Worm (Caenorhabditis elegans) whole organism, L1 larva: ENCODE results near the gene F26G1.5.

Experiments
- C04F5.9 ChIP-seq: sonication (generic microtip); optimal IDR thresholded peaks from 2 replicates; lab custom pipeline; 2016; ENCODE audit warnings: missing genetic modification characterization, missing compliant biosample characterization
- C16A3.4 ChIP-seq: fragments of 150-350 bp; optimal IDR thresholded peaks from 2 replicates; lab custom pipeline; 2014; ENCODE audit warnings: missing biosample characterization, missing genetic modification characterization
- C34B4.2 ChIP-seq: sonication (generic microtip); optimal IDR thresholded peaks from 2 replicates; lab custom pipeline; 2017; ENCODE audit warnings: mild to moderate bottlenecking, missing genetic modification characterization, missing compliant biosample characterization
- aha-1 ChIP-seq: fragments of 150-350 bp; optimal IDR thresholded peaks from 2 replicates; lab custom pipeline; 2014; ENCODE audit warnings: missing biosample characterization, missing genetic modification characterization
- ceh-82 ChIP-seq, 3 experiments: fragments of 150-350 bp in 1 of 3; sonication (generic microtip) in 2 of 3; optimal IDR thresholded peaks; 2 replicates each; lab custom pipeline; 2014 to 2017; ENCODE audit warnings: missing biosample characterization in 3 of 3, missing genetic modification characterization in 3 of 3
- efl-1 ChIP-seq, 4 experiments: fragments of 150-350 bp; optimal IDR thresholded peaks in 3 of 4; peaks in 1 of 4; 1 replicate in 1 of 4; 2 replicates in 3 of 4; lab custom pipeline; 2014; ENCODE audit warnings: missing biosample characterization in 2 of 4, missing genetic modification characterization in 2 of 4, missing genetic modification reagents in 2 of 4
- efl-3 ChIP-seq: fragments of 200-800 bp; sonication (Bioruptor generic); optimal IDR thresholded peaks from 2 replicates; lab custom pipeline; 2018; ENCODE audit warnings: mild to moderate bottlenecking, missing genetic modification characterization, missing compliant biosample characterization
- egl-27 ChIP-seq, 2 experiments: fragments of 150-350 bp in 1 of 2; sonication (generic microtip); optimal IDR thresholded peaks; 3 replicates each; lab custom pipeline; 2017 to 2018; ENCODE audit warnings: missing biosample characterization in 2 of 2, missing genetic modification characterization in 2 of 2, missing genetic modification reagents in 2 of 2
- elt-2 ChIP-seq: sonication (generic microtip); optimal IDR thresholded peaks from 2 replicates; lab custom pipeline; 2016; ENCODE audit warnings: missing genetic modification characterization, mild to moderate bottlenecking, inconsistent platforms, missing compliant biosample characterization, missing genetic modification reagents
- ets-5 ChIP-seq: fragments of 200-800 bp; sonication (Bioruptor generic); IDR thresholded peaks from 2 replicates; pipeline ENCODE4 v1.3.6; 2022; ENCODE audit warnings: missing genetic modification characterization, missing compliant biosample characterization
- fkh-8 ChIP-seq: sonication (generic microtip); optimal IDR thresholded peaks from 2 replicates; lab custom pipeline; 2016; ENCODE audit warnings: mild to moderate bottlenecking, missing genetic modification characterization, missing compliant biosample characterization
- hpl-2 ChIP-seq: fragments of 150-350 bp; optimal IDR thresholded peaks from 2 replicates; lab custom pipeline; 2014; ENCODE audit warnings: missing biosample characterization, missing genetic modification reagents, missing genetic modification characterization
- irx-1 ChIP-seq: sonication (generic microtip); optimal IDR thresholded peaks from 2 replicates; lab custom pipeline; 2016; ENCODE audit warnings: missing genetic modification characterization, missing compliant biosample characterization
- jun-1 ChIP-seq: fragments of 150-350 bp; optimal IDR thresholded peaks from 2 replicates; lab custom pipeline; 2014; ENCODE audit warnings: missing biosample characterization, missing genetic modification reagents, missing genetic modification characterization
- lin-13 ChIP-seq: fragments of 150-350 bp; optimal IDR thresholded peaks from 2 replicates; lab custom pipeline; 2014; ENCODE audit warnings: missing biosample characterization, missing genetic modification reagents, missing genetic modification characterization
- lin-14 ChIP-seq: fragments of 200-800 bp; sonication (Bioruptor generic); optimal IDR thresholded peaks from 2 replicates; lab custom pipeline; 2018; ENCODE audit warnings: mild to moderate bottlenecking, missing genetic modification characterization, moderate library complexity, missing compliant biosample characterization
- lin-15B ChIP-seq: fragments of 150-350 bp; sonication (generic microtip); optimal IDR thresholded peaks from 3 replicates; lab custom pipeline; 2014; ENCODE audit warnings: missing biosample characterization, missing genetic modification characterization
- lin-35 ChIP-seq, 2 experiments: fragments of 150-350 bp; optimal IDR thresholded peaks; 2 replicates each; lab custom pipeline; 2014; ENCODE audit warnings: missing biosample characterization in 2 of 2, missing genetic modification characterization in 2 of 2, missing genetic modification reagents in 2 of 2
- lin-39 ChIP-seq: fragments of 150-350 bp; optimal IDR thresholded peaks from 2 replicates; lab custom pipeline; 2014; ENCODE audit warnings: missing biosample characterization, missing genetic modification reagents, missing genetic modification characterization
- mdl-1 ChIP-seq, 2 experiments: fragments of 150-350 bp; optimal IDR thresholded peaks; 2 replicates each; lab custom pipeline; 2014 to 2017; ENCODE audit warnings: missing biosample characterization in 2 of 2, missing genetic modification characterization in 2 of 2, inconsistent platforms in 1 of 2
- mef-2 ChIP-seq: fragments of 150-350 bp; optimal IDR thresholded peaks from 2 replicates; lab custom pipeline; 2014; ENCODE audit warnings: missing biosample characterization, missing genetic modification characterization
- nhr-12 ChIP-seq: sonication (generic microtip); optimal IDR thresholded peaks from 2 replicates; lab custom pipeline; 2017; ENCODE audit warnings: missing biosample characterization, missing genetic modification characterization
- nhr-20 ChIP-seq: sonication (generic microtip); optimal IDR thresholded peaks from 2 replicates; lab custom pipeline; 2016; ENCODE audit warnings: mild to moderate bottlenecking, missing genetic modification characterization, missing compliant biosample characterization
- nhr-28 ChIP-seq: fragments of 150-350 bp; optimal IDR thresholded peaks from 2 replicates; lab custom pipeline; 2014; ENCODE audit warnings: missing biosample characterization, missing genetic modification characterization
- nhr-71 ChIP-seq: sonication (generic microtip); optimal IDR thresholded peaks from 2 replicates; lab custom pipeline; 2016; ENCODE audit warnings: mild to moderate bottlenecking, missing genetic modification characterization, moderate library complexity, missing compliant biosample characterization
- nhr-77 ChIP-seq: fragments of 150-350 bp; optimal IDR thresholded peaks from 2 replicates; lab custom pipeline; 2014; ENCODE audit warnings: missing biosample characterization, missing genetic modification characterization
- nhr-85 ChIP-seq: sonication (generic microtip); peaks from one replicate; lab custom pipeline; 2016; ENCODE audit warnings: missing genetic modification characterization, inconsistent platforms, missing compliant biosample characterization
- nhr-90 ChIP-seq: sonication (generic microtip); optimal IDR thresholded peaks from 2 replicates; lab custom pipeline; 2016; ENCODE audit warnings: mild to moderate bottlenecking, missing genetic modification characterization, missing compliant biosample characterization; ENCODE audit not compliant: poor library complexity
- pag-3 ChIP-seq: sonication (generic microtip); optimal IDR thresholded peaks from 2 replicates; lab custom pipeline; 2017; ENCODE audit warnings: missing genetic modification characterization, mild to moderate bottlenecking, missing compliant biosample characterization, antibody characterized with exemption, borderline replicate concordance; ENCODE audit not compliant: insufficient read depth
- pax-3 ChIP-seq: fragments of 200-800 bp; sonication (Bioruptor generic); optimal IDR thresholded peaks from 2 replicates; lab custom pipeline; 2018; ENCODE audit warnings: mild to moderate bottlenecking, missing genetic modification characterization, moderate library complexity, missing compliant biosample characterization
- pqm-1 ChIP-seq: sonication (generic microtip); optimal IDR thresholded peaks from 3 replicates; lab custom pipeline; 2017; ENCODE audit warnings: missing biosample characterization, missing genetic modification characterization
- skn-1 ChIP-seq: fragments of 150-350 bp; optimal IDR thresholded peaks from 2 replicates; lab custom pipeline; 2014; ENCODE audit warnings: missing biosample characterization, missing genetic modification characterization
- snu-23 ChIP-seq: sonication (generic microtip); optimal IDR thresholded peaks from 2 replicates; lab custom pipeline; 2016; ENCODE audit warnings: missing genetic modification characterization, missing compliant biosample characterization
- sptf-1 ChIP-seq: fragments of 150-350 bp; optimal IDR thresholded peaks from 2 replicates; lab custom pipeline; 2014; ENCODE audit warnings: missing biosample characterization, missing genetic modification characterization
- sup-37 ChIP-seq: fragments of 200-800 bp; sonication (Bioruptor generic); optimal IDR thresholded peaks from 2 replicates; lab custom pipeline; 2018; ENCODE audit warnings: mild to moderate bottlenecking, missing genetic modification characterization, missing compliant biosample characterization
- tbx-2 ChIP-seq: sonication (generic microtip); optimal IDR thresholded peaks from 2 replicates; lab custom pipeline; 2016; ENCODE audit warnings: missing genetic modification characterization, missing compliant biosample characterization
- unc-86 ChIP-seq: sonication (generic microtip); optimal IDR thresholded peaks from 2 replicates; lab custom pipeline; 2016; ENCODE audit warnings: missing genetic modification characterization, missing compliant biosample characterization

Gene F26G1.5

ce11 chrII:4759835-4760234, 11.3 kb downstream of the F26G1.5 start:
- TF ChIP-seq nhr-90 (tag; lab: Kevin White, UChicago) (no peak), ets-5 (no peak), nhr-20 (tag; lab: Kevin White, UChicago) (peak; percentile 50), unc-86 (tag; lab: Kevin White, UChicago) (no peak), pag-3 (tag; lab: Kevin White, UChicago) (no peak), lin-14 (peak; percentile 53), skn-1 (tag; lab: Kevin White, UChicago) (no peak), elt-2 (tag; lab: Kevin White, UChicago) (no peak), nhr-77 (tag; lab: Kevin White, UChicago) (no peak), C04F5.9 (tag; lab: Kevin White, UChicago) (no peak), nhr-71 (tag; lab: Kevin White, UChicago) (peak; percentile 13), aha-1 (tag; lab: Kevin White, UChicago) (no peak), nhr-85 (tag; lab: Kevin White, UChicago) (peak; percentile 91), sup-37 (no peak), efl-3 (GFP tag; lab: Kevin White, UChicago) (no peak), C34B4.2 (tag; lab: Kevin White, UChicago) (no peak)
- TF ChIP-seq, all 84 proteins: peak for 4

DNA sequence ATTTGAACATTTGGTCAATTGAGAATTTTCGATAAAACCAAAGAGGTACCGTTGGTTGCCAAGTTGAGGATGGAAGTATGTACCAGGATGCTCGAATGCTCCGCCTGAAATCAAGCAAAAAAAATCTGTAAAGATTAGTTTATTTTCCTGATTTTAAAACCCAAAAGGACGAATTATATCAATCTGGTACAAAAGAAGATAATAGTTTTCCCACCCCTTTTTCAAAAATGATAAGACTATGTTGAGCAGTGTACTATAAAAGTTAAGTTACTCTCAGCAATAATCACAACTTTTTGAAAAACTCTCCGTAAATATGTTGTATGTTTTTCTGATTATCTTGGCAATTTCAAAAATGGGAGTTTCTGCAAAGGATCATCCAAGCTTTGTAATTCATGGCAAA, 12.7 kb downstream of the F26G1.5 start, which contains the start of gene F26G1.3:
Gene F26G1.3, plus strand, starts transcription at position 301 of the 400 bp plus-strand sequence.
- TF ChIP-seq efl-1 (optimal IDR thresholded peaks at IDR 0.05; lab: Kevin White, UChicago), result no peak
- TF ChIP-seq efl-1 (GFP tag; optimal IDR thresholded peaks at IDR 0.05 in 1 of 2; lab: Kevin White, UChicago), result no peak
- no peak for TF ChIP-seq nhr-28 (tag; lab: Kevin White, UChicago)
- no peak for TF ChIP-seq lin-14
- TF ChIP-seq tbx-2, result no peak
- no peak for TF ChIP-seq sptf-1
- TF ChIP-seq nhr-12 (tag; lab: Kevin White, UChicago), result no peak
- TF ChIP-seq aha-1 (tag; lab: Kevin White, UChicago), result no peak
- TF ChIP-seq, all 84 proteins: peak for 0

- TF ChIP-seq ceh-82 (tag; optimal IDR thresholded peaks at IDR 0.05; lab: Kevin White, UChicago) (no peak), C16A3.4 (tag; lab: Kevin White, UChicago) (no peak), irx-1 (tag; lab: Kevin White, UChicago) (no peak), egl-27 (tag; optimal IDR thresholded peaks at IDR 0.05; lab: Kevin White, UChicago) (no peak), lin-35 (GFP tag; optimal IDR thresholded peaks at IDR 0.05; lab: Kevin White, UChicago) (no peak), snu-23 (GFP tag; lab: Kevin White, UChicago) (no peak), nhr-90 (tag; lab: Kevin White, UChicago) (no peak), lin-14 (no peak), hpl-2 (GFP tag; lab: Kevin White, UChicago) (no peak)
Measured at ce11 chrII:4756751-4757150, 14.4 kb downstream of the F26G1.5 start, which contains the start of gene C27D9.2. C27D9.2 (minus strand) TSS chrII:4756851.

DNA sequence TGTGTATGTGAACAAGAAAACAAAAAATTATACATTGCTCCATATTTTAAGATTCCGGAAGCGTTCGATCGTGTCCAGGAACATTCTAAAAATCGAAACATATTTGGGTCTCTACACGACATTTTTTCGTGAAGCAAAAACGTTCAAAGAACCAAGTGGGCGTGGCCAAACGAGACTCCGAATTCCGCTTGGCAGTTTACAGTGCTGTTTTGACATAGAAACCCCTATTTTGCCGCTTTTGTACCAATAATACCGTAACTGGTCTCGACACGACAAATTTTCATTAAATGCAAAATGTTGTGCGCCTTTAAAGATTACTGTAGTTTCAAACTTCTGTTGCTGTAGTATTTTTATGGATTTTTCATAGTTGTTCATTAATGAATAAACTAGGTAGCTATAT, 15.5 kb downstream of the F26G1.5 start:
- no peak for TF ChIP-seq mdl-1 (tag; optimal IDR thresholded peaks at IDR 0.05; lab: Kevin White, UChicago)
- TF ChIP-seq pax-3 (tag; lab: Kevin White, UChicago), result no peak
- TF ChIP-seq pqm-1 (tag; lab: Kevin White, UChicago), result no peak
- TF ChIP-seq fkh-8 (tag; lab: Kevin White, UChicago), result no peak
- TF ChIP-seq lin-39, result no peak
- TF ChIP-seq lin-15B (tag; lab: Kevin White, UChicago), result no peak
- TF ChIP-seq nhr-85 (tag; lab: Kevin White, UChicago), result no peak
- no peak for TF ChIP-seq sup-37
- no peak for TF ChIP-seq jun-1 (tag; lab: Kevin White, UChicago)
- no peak for TF ChIP-seq efl-3 (GFP tag; lab: Kevin White, UChicago)
- TF ChIP-seq mef-2 (tag; lab: Kevin White, UChicago), result no peak
- no peak for TF ChIP-seq lin-13 (GFP tag; lab: Kevin White, UChicago)
